Worm (Caenorhabditis elegans) whole organism, young adult: ENCODE results near the gene rhgf-2.

Source experiments
- hmg-1.2 ChIP-seq: fragments of 200-800 bp; sonication (Bioruptor generic); IDR thresholded peaks from 2 replicates; pipeline ENCODE4 v1.3.6; 2022; ENCODE audit warnings: missing genetic modification reagents, missing genetic modification characterization, missing compliant biosample characterization
- ztf-18 ChIP-seq: sonication (generic microtip); optimal IDR thresholded peaks from 2 replicates; lab custom pipeline; 2016; ENCODE audit warnings: missing genotype, mild to moderate bottlenecking, missing genetic modification characterization, missing compliant biosample characterization

DNA sequence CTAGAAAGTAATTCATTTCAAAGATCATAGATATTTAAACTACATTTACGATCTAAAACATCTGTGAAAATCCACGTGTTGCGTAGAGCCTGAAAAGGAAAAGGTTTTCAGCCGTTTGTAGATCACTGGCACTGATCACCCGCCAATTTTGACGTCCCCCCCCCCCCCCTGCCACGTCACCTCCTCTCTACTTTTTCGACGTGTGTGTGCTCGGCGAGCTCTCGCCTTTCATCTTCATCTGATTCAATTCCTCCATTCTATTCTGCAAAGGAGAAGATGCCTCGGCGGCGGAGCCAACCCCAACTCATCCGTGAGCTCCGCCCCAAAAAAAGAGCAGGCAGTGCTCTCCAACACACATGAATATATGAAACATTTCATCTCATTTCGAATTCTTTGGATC is 19.4 kb upstream of the rhgf-2 start:
- no peak for TF ChIP-seq ztf-18 (tag; lab: Kevin White, UChicago)
- TF ChIP-seq hmg-1.2 = no peak
